Worm (Caenorhabditis elegans) whole organism, mixed stage, embryonic: ENCODE measurements around the gene atgp-2.
A peak's percentile ranks its signal among the peaks of the same experiment; 100 is the strongest.

ENCODE experiments used
- M03D4.4 ChIP-seq: sonication (generic microtip); optimal IDR thresholded peaks from 2 replicates; lab custom pipeline; 2017; ENCODE audit warnings: mild to moderate bottlenecking, missing genetic modification characterization, missing compliant biosample characterization
- bed-3 ChIP-seq: fragments of 200-800 bp; sonication (Bioruptor generic); optimal IDR thresholded peaks from 3 replicates; lab custom pipeline; 2018; ENCODE audit warnings: mild to moderate bottlenecking, missing genetic modification characterization, moderate library complexity, missing compliant biosample characterization
- blmp-1 ChIP-seq: fragments of 150-350 bp; optimal IDR thresholded peaks from 2 replicates; lab custom pipeline; 2014; ENCODE audit warnings: missing biosample characterization, missing genetic modification characterization
- ceh-39 ChIP-seq: fragments of 150-350 bp; optimal IDR thresholded peaks from 2 replicates; lab custom pipeline; 2014; ENCODE audit warnings: missing biosample characterization, missing genetic modification characterization
- ceh-83 ChIP-seq: fragments of 200-800 bp; sonication (Bioruptor generic); optimal IDR thresholded peaks from 2 replicates; lab custom pipeline; 2018; ENCODE audit warnings: mild to moderate bottlenecking, missing genetic modification characterization, missing compliant biosample characterization
- ces-1 ChIP-seq: fragments of 150-350 bp; optimal IDR thresholded peaks from 2 replicates; lab custom pipeline; 2014; ENCODE audit warnings: missing biosample characterization, missing genetic modification reagents, missing genetic modification characterization
- cnd-1 ChIP-seq: fragments of 200-800 bp; sonication (Bioruptor generic); optimal IDR thresholded peaks from 2 replicates; lab custom pipeline; 2018; ENCODE audit warnings: mild to moderate bottlenecking, missing genetic modification characterization, missing compliant biosample characterization
- drap-1 ChIP-seq: fragments of 200-800 bp; sonication (Bioruptor generic); optimal IDR thresholded peaks from 3 replicates; lab custom pipeline; 2018; ENCODE audit warnings: mild to moderate bottlenecking, missing genetic modification characterization, missing compliant biosample characterization
- elt-1 ChIP-seq: sonication (generic microtip); optimal IDR thresholded peaks from 2 replicates; lab custom pipeline; 2017; ENCODE audit warnings: missing genetic modification characterization, mild to moderate bottlenecking, missing compliant biosample characterization, antibody characterized with exemption, moderate library complexity, borderline replicate concordance; ENCODE audit not compliant: insufficient read depth
- elt-3 ChIP-seq: fragments of 150-350 bp; optimal IDR thresholded peaks from 2 replicates; lab custom pipeline; 2014; ENCODE audit warnings: missing biosample characterization, missing genetic modification characterization
- flh-1 ChIP-seq: fragments of 200-800 bp; sonication (Bioruptor generic); optimal IDR thresholded peaks from 2 replicates; lab custom pipeline; 2018; ENCODE audit warnings: mild to moderate bottlenecking, missing genetic modification characterization, moderate library complexity, missing compliant biosample characterization
- ham-2 ChIP-seq: fragments of 200-800 bp; sonication (Bioruptor generic); optimal IDR thresholded peaks from 2 replicates; lab custom pipeline; 2018; ENCODE audit warnings: mild to moderate bottlenecking, missing genetic modification characterization, missing compliant biosample characterization
- hlh-1 ChIP-seq: fragments of 150-350 bp; optimal IDR thresholded peaks from 2 replicates; lab custom pipeline; 2014; ENCODE audit warnings: missing biosample characterization, missing genetic modification reagents, missing genetic modification characterization
- lin-13 ChIP-seq: fragments of 150-350 bp; optimal IDR thresholded peaks from 2 replicates; lab custom pipeline; 2014; ENCODE audit warnings: missing biosample characterization, missing genetic modification characterization
- lsy-2 ChIP-seq: fragments of 150-350 bp; optimal IDR thresholded peaks from 2 replicates; lab custom pipeline; 2014; ENCODE audit warnings: missing biosample characterization, missing genetic modification characterization
- mep-1 ChIP-seq: fragments of 150-350 bp; optimal IDR thresholded peaks from 2 replicates; lab custom pipeline; 2017; ENCODE audit warnings: missing biosample characterization, missing genetic modification reagents, missing genetic modification characterization, inconsistent platforms
- mls-2 ChIP-seq: sonication (generic microtip); optimal IDR thresholded peaks from 2 replicates; lab custom pipeline; 2016; ENCODE audit warnings: mild to moderate bottlenecking, missing genetic modification characterization, moderate library complexity, missing compliant biosample characterization
- nhr-12 ChIP-seq: fragments of 150-350 bp; optimal IDR thresholded peaks from 2 replicates; lab custom pipeline; 2014; ENCODE audit warnings: missing biosample characterization, missing genetic modification characterization
- nhr-237 ChIP-seq: fragments of 150-350 bp; optimal IDR thresholded peaks from 2 replicates; lab custom pipeline; 2014; ENCODE audit warnings: missing biosample characterization, missing genetic modification characterization
- nhr-28 ChIP-seq: fragments of 150-350 bp; optimal IDR thresholded peaks from 2 replicates; lab custom pipeline; 2014; ENCODE audit warnings: missing biosample characterization, missing genetic modification characterization
- nhr-76 ChIP-seq: sonication (generic microtip); optimal IDR thresholded peaks from 2 replicates; lab custom pipeline; 2017; ENCODE audit warnings: missing biosample characterization, missing genetic modification characterization
- pha-4 ChIP-seq: fragments of 150-350 bp; optimal IDR thresholded peaks from 2 replicates; lab custom pipeline; 2018; ENCODE audit warnings: missing biosample characterization, missing genetic modification reagents, missing genetic modification characterization
- sem-2 ChIP-seq: fragments of 200-800 bp; sonication (Bioruptor generic); optimal IDR thresholded peaks from 2 replicates; lab custom pipeline; 2018; ENCODE audit warnings: mild to moderate bottlenecking, missing genetic modification characterization, missing compliant biosample characterization
- sptf-1 ChIP-seq: sonication (generic microtip); optimal IDR thresholded peaks from 2 replicates; lab custom pipeline; 2017; ENCODE audit warnings: mild to moderate bottlenecking, missing genetic modification characterization, moderate library complexity, missing compliant biosample characterization
- tbx-8 ChIP-seq: fragments of 200-800 bp; sonication (Bioruptor generic); optimal IDR thresholded peaks from 2 replicates; lab custom pipeline; 2018; ENCODE audit warnings: mild to moderate bottlenecking, missing genetic modification characterization, moderate library complexity, missing compliant biosample characterization
- unc-120 ChIP-seq: sonication (generic microtip); optimal IDR thresholded peaks from 2 replicates; lab custom pipeline; 2017; ENCODE audit warnings: missing genetic modification characterization, missing compliant biosample characterization; ENCODE audit not compliant: poor library complexity, severe bottlenecking
- unc-39 ChIP-seq: fragments of 150-350 bp; optimal IDR thresholded peaks from 2 replicates; lab custom pipeline; 2014; ENCODE audit warnings: missing biosample characterization, missing genetic modification characterization
- zip-8 ChIP-seq: fragments of 150-350 bp; optimal IDR thresholded peaks from 2 replicates; lab custom pipeline; 2014; ENCODE audit warnings: missing biosample characterization, missing genetic modification characterization
- ztf-11 ChIP-seq: fragments of 150-350 bp; optimal IDR thresholded peaks from 2 replicates; lab custom pipeline; 2014; ENCODE audit warnings: missing biosample characterization, missing genetic modification characterization

Gene atgp-2

DNA sequence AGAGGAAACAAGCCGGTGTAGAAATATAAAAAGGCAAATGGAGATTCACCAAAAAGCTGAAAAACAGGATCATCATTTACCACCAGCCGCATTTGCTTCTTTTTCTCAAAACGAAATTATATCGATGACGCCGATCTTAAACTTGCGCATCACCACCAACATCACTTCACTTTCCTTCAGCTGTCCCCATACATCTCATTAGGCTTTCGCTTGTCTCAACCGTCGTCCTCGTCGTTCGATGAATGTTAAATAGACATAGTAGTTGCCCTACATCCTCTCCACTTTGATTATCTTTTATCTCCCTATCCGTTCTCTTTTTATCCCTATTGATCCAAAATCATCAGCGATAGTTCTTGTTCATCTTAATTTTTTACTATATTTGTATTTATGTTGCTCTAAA, 17.0 kb downstream of the atgp-2 start:
- TF ChIP-seq drap-1 (GFP tag; lab: Kevin White, UChicago): no peak
- TF ChIP-seq blmp-1 (tag; lab: Kevin White, UChicago): peak; percentile 7

- TF ChIP-seq zip-8 (tag; lab: Kevin White, UChicago) (no peak), nhr-237 (tag; lab: Kevin White, UChicago) (no peak), ham-2 (GFP tag; lab: Kevin White, UChicago) (no peak), sem-2 (GFP tag; lab: Kevin White, UChicago) (no peak), elt-1 (tag; lab: Kevin White, UChicago) (no peak), nhr-12 (tag; lab: Kevin White, UChicago) (no peak)
Measured at ce11 chrII:14622758-14623157, 21.1 kb downstream of the atgp-2 start, which contains the start of gene mltn-10. Gene mltn-10 (plus strand): TSS chrII:14623058.

- TF ChIP-seq ham-2 (GFP tag; lab: Kevin White, UChicago): no peak
- no peak for TF ChIP-seq nhr-28 (tag; lab: Kevin White, UChicago)
- no peak for TF ChIP-seq mep-1 (tag; lab: Kevin White, UChicago)
- no peak for TF ChIP-seq hlh-1 (tag; lab: Kevin White, UChicago)
- no peak for TF ChIP-seq mls-2 (tag; lab: Kevin White, UChicago)
- no peak for TF ChIP-seq unc-39
- TF ChIP-seq elt-3 (tag; lab: Kevin White, UChicago): no peak
- TF ChIP-seq blmp-1 (tag; lab: Kevin White, UChicago): no peak
- TF ChIP-seq ztf-11 (tag; lab: Kevin White, UChicago): no peak
- TF ChIP-seq nhr-76 (tag; lab: Kevin White, UChicago): no peak
- no peak for TF ChIP-seq flh-1
- TF ChIP-seq cnd-1 (tag; lab: Kevin White, UChicago): no peak
- TF ChIP-seq tbx-8: no peak
- no peak for TF ChIP-seq pha-4 (tag; lab: Kevin White, UChicago)
Measured at ce11 chrII:14620730-14621129, 23.2 kb downstream of the atgp-2 start.

DNA sequence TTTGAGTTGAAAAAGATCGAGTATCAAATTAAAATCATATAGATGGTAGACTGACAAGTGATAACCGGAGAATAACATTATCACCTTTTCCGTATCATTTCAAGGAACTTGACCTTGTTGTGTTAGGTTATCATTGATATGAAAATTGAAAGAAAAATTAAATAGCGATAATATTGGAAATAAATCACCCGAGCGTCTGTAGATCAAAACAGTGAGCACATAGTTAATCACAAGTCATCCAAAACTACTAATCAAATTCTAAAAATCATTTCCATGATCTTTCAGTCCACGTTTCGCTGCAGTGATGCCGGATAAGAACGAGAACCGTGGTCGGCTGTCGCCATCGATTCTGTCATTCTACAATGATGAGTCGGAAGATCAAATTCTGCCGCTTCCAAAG, 24.1 kb downstream of the atgp-2 start:
- TF ChIP-seq blmp-1 (tag; lab: Kevin White, UChicago): no peak
- no peak for TF ChIP-seq nhr-28 (tag; lab: Kevin White, UChicago)
- TF ChIP-seq, all 35 proteins: peak for 0

- TF ChIP-seq elt-3 (tag; lab: Kevin White, UChicago) (no peak), ham-2 (GFP tag; lab: Kevin White, UChicago) (no peak), zip-8 (tag; lab: Kevin White, UChicago) (no peak), blmp-1 (tag; lab: Kevin White, UChicago) (no peak), ztf-11 (tag; lab: Kevin White, UChicago) (no peak), tbx-8 (no peak), unc-120 (tag; lab: Kevin White, UChicago) (no peak), ceh-83 (GFP tag; lab: Kevin White, UChicago) (no peak), sem-2 (GFP tag; lab: Kevin White, UChicago) (no peak), lin-13 (tag; lab: Kevin White, UChicago) (no peak), M03D4.4 (no peak), ces-1 (no peak), ceh-39 (tag; lab: Kevin White, UChicago) (no peak)
Measured at ce11 chrII:14618764-14619163, 25.1 kb downstream of the atgp-2 start.

ce11 chrII:14618158-14618557, 25.7 kb downstream of the atgp-2 start:
- no peak for TF ChIP-seq lin-13 (tag; lab: Kevin White, UChicago)
- no peak for TF ChIP-seq elt-1 (tag; lab: Kevin White, UChicago)
- no peak for TF ChIP-seq sem-2 (GFP tag; lab: Kevin White, UChicago)

DNA sequence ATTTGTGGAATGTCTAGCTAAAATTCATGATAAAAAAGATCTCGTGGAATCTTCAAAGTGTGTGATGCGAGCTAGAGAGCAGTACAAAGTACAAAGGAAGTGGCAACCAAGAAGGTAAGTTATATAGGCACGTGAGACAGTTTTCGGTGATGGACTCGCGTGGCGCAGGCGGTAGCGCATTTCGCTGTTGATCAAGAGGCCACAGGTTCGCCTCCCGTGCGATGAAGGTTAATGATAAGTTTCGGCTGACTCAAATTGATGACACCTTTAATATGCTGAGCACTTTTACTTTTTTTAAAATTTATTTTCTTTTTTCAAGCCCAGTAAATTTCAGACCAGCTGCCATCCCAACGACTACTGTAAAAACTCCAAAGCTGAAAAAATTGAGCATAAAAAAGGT, 27.0 kb downstream of the atgp-2 start:
- no peak for TF ChIP-seq M03D4.4
- no peak for TF ChIP-seq lin-13 (tag; lab: Kevin White, UChicago)
- TF ChIP-seq cnd-1 (tag; lab: Kevin White, UChicago): no peak
- no peak for TF ChIP-seq lsy-2 (tag; lab: Kevin White, UChicago)
- TF ChIP-seq nhr-76 (tag; lab: Kevin White, UChicago): no peak
- TF ChIP-seq ztf-11 (tag; lab: Kevin White, UChicago): no peak
- no peak for TF ChIP-seq pha-4 (tag; lab: Kevin White, UChicago)
- TF ChIP-seq flh-1: no peak
- no peak for TF ChIP-seq mep-1 (tag; lab: Kevin White, UChicago)
- no peak for TF ChIP-seq bed-3 (GFP tag; lab: Kevin White, UChicago)
- TF ChIP-seq sptf-1 (tag; lab: Kevin White, UChicago): no peak
- no peak for TF ChIP-seq tbx-8
- TF ChIP-seq sem-2 (GFP tag; lab: Kevin White, UChicago): no peak
- TF ChIP-seq drap-1 (GFP tag; lab: Kevin White, UChicago): no peak
- TF ChIP-seq unc-120 (tag; lab: Kevin White, UChicago): no peak
